Fruit fly (Drosophila melanogaster) ovary, adult (tissue): ENCODE data around the gene lz.

Experiments used
- CG17801 ChIP-seq: fragments of 200-800 bp; optimal IDR thresholded peaks from 2 replicates; lab custom pipeline; 2019; ENCODE audit warnings: missing biosample characterization, mild to moderate bottlenecking, missing genetic modification characterization, moderate library complexity; ENCODE audit not compliant: partially characterized antibody

The lz gene

dm6 chrX:9343480-9344477 lies 59.3 kb downstream of the lz start:
- peak; percentile 84 for TF ChIP-seq CG17801 (GFP tag; lab: Kevin White, UChicago)

dm6 chrX:9344482-9345106 lies 60.1 kb downstream of the lz start:
- TF ChIP-seq CG17801 (GFP tag; lab: Kevin White, UChicago) = peak; percentile 66

dm6 chrX:9345522-9345921 lies 61.1 kb downstream of the lz start:
- TF ChIP-seq CG17801 (GFP tag; lab: Kevin White, UChicago) = no peak

dm6 chrX:9347767-9348166 lies 63.3 kb downstream of the lz start:
- TF ChIP-seq CG17801 (GFP tag; lab: Kevin White, UChicago) = no peak

- no peak for TF ChIP-seq CG17801 (GFP tag; lab: Kevin White, UChicago)
These were observed 64.8 kb downstream of the lz start for dm6 chrX:9349224-9349623.

dm6 chrX:9350309-9350708 lies 65.9 kb downstream of the lz start:
- peak; percentile 12 for TF ChIP-seq CG17801 (GFP tag; lab: Kevin White, UChicago)

dm6 chrX:9352112-9353096 lies 68.0 kb downstream of the lz start:
- TF ChIP-seq CG17801 (GFP tag; lab: Kevin White, UChicago) = peak; percentile 29
